Worm (Caenorhabditis elegans) whole organism, early embryonic: ENCODE results near the gene lsy-2.

ENCODE experiments used
- B0310.2 ChIP-seq: sonication (generic microtip); optimal IDR thresholded peaks from 2 replicates; lab custom pipeline; 2016; ENCODE audit warnings: mild to moderate bottlenecking, missing genetic modification characterization, missing compliant biosample characterization
- F13C5.2 ChIP-seq: sonication (generic microtip); optimal IDR thresholded peaks from 2 replicates; lab custom pipeline; 2017; ENCODE audit warnings: mild to moderate bottlenecking, missing genetic modification characterization, inconsistent platforms, missing compliant biosample characterization
- aly-1 ChIP-seq: sonication (generic microtip); optimal IDR thresholded peaks from 2 replicates; lab custom pipeline; 2016; ENCODE audit warnings: missing genetic modification characterization, missing compliant biosample characterization
- ama-1 ChIP-seq: fragments of 150-350 bp; optimal IDR thresholded peaks from 2 replicates; lab custom pipeline; 2014
- ceh-13 ChIP-seq: fragments of 200-800 bp; sonication (Bioruptor generic); optimal IDR thresholded peaks from 2 replicates; lab custom pipeline; 2018; ENCODE audit warnings: mild to moderate bottlenecking, missing genetic modification characterization, missing compliant biosample characterization
- ceh-36 ChIP-seq: sonication (generic microtip); optimal IDR thresholded peaks from 2 replicates; lab custom pipeline; 2016; ENCODE audit warnings: missing genetic modification characterization, inconsistent platforms, missing compliant biosample characterization
- ets-7 ChIP-seq: sonication (generic microtip); optimal IDR thresholded peaks from 2 replicates; lab custom pipeline; 2016; ENCODE audit warnings: missing genotype, missing genetic modification characterization, missing compliant biosample characterization
- flt-1 ChIP-seq: fragments of 200-800 bp; sonication (Bioruptor generic); IDR thresholded peaks from 2 replicates; pipeline ENCODE4 v1.3.6; 2022; ENCODE audit warnings: missing genetic modification characterization, missing compliant biosample characterization
- hmbx-1 ChIP-seq: sonication (generic microtip); optimal IDR thresholded peaks from 2 replicates; lab custom pipeline; 2016; ENCODE audit warnings: mild to moderate bottlenecking, missing genetic modification characterization, missing compliant biosample characterization
- hmg-4 ChIP-seq: fragments of 200-800 bp; sonication (Bioruptor generic); optimal IDR thresholded peaks from 2 replicates; lab custom pipeline; 2018; ENCODE audit warnings: mild to moderate bottlenecking, missing genetic modification characterization, missing compliant biosample characterization
- hnd-1 ChIP-seq: sonication (generic microtip); optimal IDR thresholded peaks from 2 replicates; lab custom pipeline; 2016; ENCODE audit warnings: missing genetic modification characterization, missing compliant biosample characterization
- pes-1 ChIP-seq: fragments of 200-800 bp; sonication (Bioruptor generic); IDR thresholded peaks from 2 replicates; pipeline ENCODE4 v1.3.6; 2022; ENCODE audit warnings: missing genetic modification reagents, missing genetic modification characterization, missing compliant biosample characterization
- scrt-1 ChIP-seq: fragments of 200-800 bp; sonication (Bioruptor generic); IDR thresholded peaks from 2 replicates; pipeline ENCODE4 v1.3.6; 2022; ENCODE audit warnings: missing genetic modification characterization, missing compliant biosample characterization
- sea-1 ChIP-seq: fragments of 200-800 bp; sonication (Bioruptor generic); conservative IDR thresholded peaks from 2 replicates; pipeline ENCODE4 v1.3.6; 2022; ENCODE audit warnings: missing genetic modification characterization, missing compliant biosample characterization
- tbx-11 ChIP-seq: fragments of 200-800 bp; sonication (Bioruptor generic); IDR thresholded peaks from 2 replicates; pipeline ENCODE4 v1.3.6; 2022; ENCODE audit warnings: missing genetic modification characterization, missing compliant biosample characterization
- tbx-37 ChIP-seq: fragments of 200-800 bp; sonication (Bioruptor generic); conservative IDR thresholded peaks from 2 replicates; pipeline ENCODE4 v1.3.6; 2022; ENCODE audit warnings: missing genetic modification reagents, missing genetic modification characterization, missing compliant biosample characterization
- tra-4 ChIP-seq: sonication (generic microtip); optimal IDR thresholded peaks from 2 replicates; lab custom pipeline; 2017; ENCODE audit warnings: missing genetic modification characterization, missing compliant biosample characterization

Gene lsy-2

ce11 chrX:2096804-2097203 lies 7.3 kb downstream of the lsy-2 start, which contains the start of gene T21D9.2:
Gene T21D9.2 (minus strand): TSS chrX:2096904.
- TF ChIP-seq pes-1: no peak
- TF ChIP-seq aly-1: no peak
- TF ChIP-seq ama-1 (lab: Kevin White, UChicago): no peak
- no peak for TF ChIP-seq B0310.2 (tag; lab: Kevin White, UChicago)
- no peak for TF ChIP-seq scrt-1 (GFP tag; lab: Robert Waterston, UW)
- no peak for TF ChIP-seq ceh-13 (GFP tag; lab: Kevin White, UChicago)
- no peak for TF ChIP-seq ceh-36 (tag; lab: Kevin White, UChicago)
- TF ChIP-seq tra-4 (tag; lab: Kevin White, UChicago): no peak
- no peak for TF ChIP-seq hnd-1 (tag; lab: Kevin White, UChicago)
- TF ChIP-seq sea-1 (GFP tag; lab: Robert Waterston, UW): no peak
- no peak for TF ChIP-seq hmbx-1 (tag; lab: Kevin White, UChicago)
- TF ChIP-seq tbx-11: no peak
- no peak for TF ChIP-seq ets-7 (tag; lab: Kevin White, UChicago)
- TF ChIP-seq flt-1 (GFP tag; lab: Robert Waterston, UW): no peak
- TF ChIP-seq F13C5.2 (tag; lab: Kevin White, UChicago): no peak

DNA sequence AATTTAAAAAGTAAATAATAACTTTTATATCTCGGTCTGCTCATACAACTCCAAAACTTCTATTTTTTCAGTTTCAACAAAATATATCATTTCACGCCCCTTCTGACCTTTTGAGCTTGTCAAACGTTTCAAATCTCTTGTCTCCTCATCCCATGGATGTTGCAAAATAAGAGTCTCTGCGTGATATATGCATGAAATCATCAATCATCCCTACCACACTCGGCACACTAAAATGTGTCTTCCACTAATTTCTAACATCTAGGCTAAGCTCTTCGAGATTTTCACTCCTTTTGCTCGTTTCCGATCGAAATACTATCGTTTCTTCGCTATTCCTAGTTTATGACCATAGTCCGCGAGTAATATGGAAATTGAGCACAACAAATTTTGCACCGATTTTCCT lies 9.5 kb downstream of the lsy-2 start:
- TF ChIP-seq ama-1 (lab: Kevin White, UChicago): no peak

DNA sequence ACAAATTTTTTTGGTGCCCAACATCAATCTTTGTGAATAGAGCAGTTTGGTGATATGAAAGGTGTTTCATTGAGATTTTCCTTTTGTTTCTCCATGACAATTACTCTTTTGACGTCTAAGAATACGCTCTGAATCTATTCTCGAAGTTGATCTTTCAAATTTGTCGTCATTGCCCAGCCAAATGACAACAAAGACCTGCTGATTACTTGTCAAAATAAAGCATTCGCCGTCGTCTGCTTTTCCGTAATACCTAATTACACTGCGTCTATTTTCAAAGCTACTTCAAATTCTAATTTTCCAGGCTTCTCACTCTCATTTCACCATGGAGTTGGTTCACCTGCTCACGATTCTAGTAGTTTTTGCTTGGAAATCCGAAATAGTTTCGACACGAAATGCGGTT lies 15.8 kb downstream of the lsy-2 start, which contains the start of gene F53B1.3:
TSS of gene F53B1.3 (plus strand) at position 301 of the 400 bp plus-strand sequence.
- TF ChIP-seq hmg-4 (GFP tag; lab: Kevin White, UChicago): no peak
- no peak for TF ChIP-seq flt-1 (GFP tag; lab: Robert Waterston, UW)

DNA sequence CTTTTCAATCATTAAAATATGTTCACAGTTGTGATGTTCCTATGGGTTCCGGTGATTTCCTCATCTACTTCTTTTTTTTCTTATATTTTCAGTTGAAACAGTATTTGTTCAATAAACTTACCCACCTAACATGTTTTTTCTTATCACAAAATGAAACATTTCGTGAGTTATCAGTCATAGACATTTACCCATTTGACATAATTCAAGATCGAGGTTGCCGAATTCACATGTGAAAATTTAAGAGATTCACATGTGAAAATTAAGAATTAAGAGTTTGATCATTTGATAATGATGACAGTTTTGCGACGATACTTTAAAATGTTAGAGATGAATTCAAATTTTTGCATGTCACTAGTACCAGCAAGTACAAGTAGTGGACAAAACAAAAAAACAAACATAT lies 17.9 kb downstream of the lsy-2 start:
- TF ChIP-seq ceh-13 (GFP tag; lab: Kevin White, UChicago) (no peak), hmg-4 (GFP tag; lab: Kevin White, UChicago) (no peak), sea-1 (GFP tag; lab: Robert Waterston, UW) (no peak), scrt-1 (GFP tag; lab: Robert Waterston, UW) (no peak), ceh-36 (tag; lab: Kevin White, UChicago) (no peak), tra-4 (tag; lab: Kevin White, UChicago) (no peak), flt-1 (GFP tag; lab: Robert Waterston, UW) (no peak), tbx-11 (no peak), B0310.2 (tag; lab: Kevin White, UChicago) (no peak), ets-7 (tag; lab: Kevin White, UChicago) (no peak), aly-1 (no peak), tbx-37 (GFP tag; lab: Robert Waterston, UW) (no peak)

ce11 chrX:2108182-2108581 lies 18.7 kb downstream of the lsy-2 start:
- no peak for TF ChIP-seq ama-1 (lab: Kevin White, UChicago)
- TF ChIP-seq B0310.2 (tag; lab: Kevin White, UChicago): no peak
- TF ChIP-seq ceh-36 (tag; lab: Kevin White, UChicago): no peak
- no peak for TF ChIP-seq aly-1
- no peak for TF ChIP-seq ceh-13 (GFP tag; lab: Kevin White, UChicago)
- no peak for TF ChIP-seq hnd-1 (tag; lab: Kevin White, UChicago)
- no peak for TF ChIP-seq F13C5.2 (tag; lab: Kevin White, UChicago)
- 0 out of 2 replicates have a peak, but pooled peaks have one; percentile 8 for TF ChIP-seq tbx-11
- TF ChIP-seq ets-7 (tag; lab: Kevin White, UChicago): no peak
- no peak for TF ChIP-seq pes-1
- TF ChIP-seq hmg-4 (GFP tag; lab: Kevin White, UChicago): no peak
- TF ChIP-seq hmbx-1 (tag; lab: Kevin White, UChicago): no peak
- no peak for TF ChIP-seq scrt-1 (GFP tag; lab: Robert Waterston, UW)
- 0 out of 2 replicates have a peak, but pooled peaks have one; percentile 23 for TF ChIP-seq tbx-37 (GFP tag; lab: Robert Waterston, UW)
- TF ChIP-seq sea-1 (GFP tag; lab: Robert Waterston, UW): 0 out of 2 replicates have a peak, but pooled peaks have one; percentile 16
- no peak for TF ChIP-seq flt-1 (GFP tag; lab: Robert Waterston, UW)
- TF ChIP-seq tra-4 (tag; lab: Kevin White, UChicago): no peak

ce11 chrX:2108682-2109081 lies 19.2 kb downstream of the lsy-2 start, which contains the start of gene F53B1.2:
Gene F53B1.2 (plus strand): TSS chrX:2108982.
- TF ChIP-seq ets-7 (tag; lab: Kevin White, UChicago): no peak

ce11 chrX:2110603-2111327 lies 21.3 kb downstream of the lsy-2 start:
- TF ChIP-seq aly-1 (no peak), hmbx-1 (tag; lab: Kevin White, UChicago) (no peak), F13C5.2 (tag; lab: Kevin White, UChicago) (no peak), hmg-4 (GFP tag; lab: Kevin White, UChicago) (no peak), flt-1 (GFP tag; lab: Robert Waterston, UW) (no peak), tra-4 (tag; lab: Kevin White, UChicago) (no peak), scrt-1 (GFP tag; lab: Robert Waterston, UW) (no peak), pes-1 (no peak), tbx-11 (no peak), ceh-13 (GFP tag; lab: Kevin White, UChicago) (no peak), ceh-36 (tag; lab: Kevin White, UChicago) (no peak), sea-1 (GFP tag; lab: Robert Waterston, UW) (no peak), B0310.2 (tag; lab: Kevin White, UChicago) (no peak), ets-7 (tag; lab: Kevin White, UChicago) (no peak)
